Fruit fly (Drosophila melanogaster) whole organism, embryonic: Measurements from ENCODE around the gene CG42302.

Source experiments
- Adf1 ChIP-seq: fragments of 200-800 bp; sonication (Bioruptor generic); IDR thresholded peaks from 2 replicates; pipeline ENCODE4 v1.3.6; 2022; ENCODE audit warnings: missing biosample characterization, missing genetic modification characterization
- Atf-2 ChIP-seq: fragments of 200-800 bp; sonication (Bioruptor generic); optimal IDR thresholded peaks from 2 replicates; lab custom pipeline; 2016; ENCODE audit warnings: missing biosample characterization, missing genetic modification characterization
- B-H2 ChIP-seq: fragments of 200-800 bp; sonication (Bioruptor generic); optimal IDR thresholded peaks from 2 replicates; lab custom pipeline; 2018; ENCODE audit warnings: missing biosample characterization, mild to moderate bottlenecking, missing genetic modification characterization
- CG10209 ChIP-seq: fragments of 200-800 bp; sonication (Bioruptor generic); optimal IDR thresholded peaks from 3 replicates; lab custom pipeline; 2017; ENCODE audit warnings: missing biosample characterization, mild to moderate bottlenecking, missing genetic modification characterization, missing genetic modification reagents
- CG15011 ChIP-seq: fragments of 200-800 bp; sonication (Bioruptor generic); optimal IDR thresholded peaks from 3 replicates; lab custom pipeline; 2018; ENCODE audit warnings: missing biosample characterization, mild to moderate bottlenecking, missing genetic modification characterization
- CG1602 ChIP-seq: fragments of 200-800 bp; sonication (Bioruptor generic); optimal IDR thresholded peaks from 3 replicates; lab custom pipeline; 2016; ENCODE audit warnings: missing biosample characterization, missing genetic modification characterization
- CG17385 ChIP-seq: fragments of 200-800 bp; sonication (Bioruptor generic); optimal IDR thresholded peaks from 3 replicates; lab custom pipeline; 2018; ENCODE audit warnings: missing biosample characterization, mild to moderate bottlenecking, missing genetic modification characterization
- CG31441 ChIP-seq: fragments of 200-800 bp; sonication (Bioruptor generic); IDR thresholded peaks from 2 replicates; pipeline ENCODE4 v1.3.6; 2022; ENCODE audit warnings: missing biosample characterization, missing genetic modification characterization
- CG3726 ChIP-seq: fragments of 200-800 bp; sonication (Bioruptor generic); IDR thresholded peaks from 3 replicates; pipeline ENCODE4, ENCODE4 v1.3.6; 2022; ENCODE audit warnings: missing biosample characterization, missing genetic modification characterization
- CG5180 ChIP-seq: fragments of 200-800 bp; sonication (Bioruptor generic); optimal IDR thresholded peaks from 3 replicates; lab custom pipeline; 2017; ENCODE audit warnings: missing biosample characterization, missing genetic modification characterization, mild to moderate bottlenecking, moderate library complexity, missing genetic modification reagents
- CG8290 ChIP-seq, 3 experiments: fragments of 200-800 bp; sonication (Bioruptor generic); optimal IDR thresholded peaks; 2 replicates each; lab custom pipeline; 2016 to 2019; ENCODE audit warnings: missing biosample characterization in 3 of 3, missing genetic modification characterization in 3 of 3, mild to moderate bottlenecking in 2 of 3, moderate library complexity in 1 of 3
- Dek ChIP-seq: fragments of 200-800 bp; sonication (Bioruptor generic); optimal IDR thresholded peaks from 3 replicates; lab custom pipeline; 2019; ENCODE audit warnings: missing biosample characterization, mild to moderate bottlenecking, missing genetic modification characterization, moderate library complexity
- Dfd ChIP-seq, 2 experiments: fragments of >200 bp; optimal IDR thresholded peaks; 2 replicates each; lab custom pipeline; 2017; ENCODE audit warnings: missing biosample characterization in 2 of 2, missing genetic modification characterization in 2 of 2
- Eip74EF ChIP-seq, 2 experiments: fragments of 200-800 bp in 1 of 2; fragments of >200 bp in 1 of 2; sonication (Bioruptor generic) in 1 of 2; optimal IDR thresholded peaks; 2 replicates each; lab custom pipeline; 2017 to 2019; ENCODE audit warnings: missing biosample characterization in 2 of 2, missing genetic modification characterization in 2 of 2, mild to moderate bottlenecking in 1 of 2, moderate library complexity in 1 of 2
- Ets97D ChIP-seq: fragments of 200-800 bp; sonication (Bioruptor generic); optimal IDR thresholded peaks from 3 replicates; lab custom pipeline; 2016; ENCODE audit warnings: missing biosample characterization, missing genetic modification characterization
- HLH54F ChIP-seq: fragments of 200-800 bp; sonication (Bioruptor generic); optimal IDR thresholded peaks from 3 replicates; lab custom pipeline; 2016; ENCODE audit warnings: missing biosample characterization, missing genetic modification characterization
- Hand ChIP-seq: fragments of 200-800 bp; sonication (Bioruptor generic); optimal IDR thresholded peaks from 2 replicates; lab custom pipeline; 2017; ENCODE audit warnings: mild to moderate bottlenecking, missing biosample characterization, missing genetic modification reagents, missing genetic modification characterization
- HmgD ChIP-seq: fragments of 200-800 bp; sonication (Bioruptor generic); optimal IDR thresholded peaks from 3 replicates; lab custom pipeline; 2016; ENCODE audit warnings: missing biosample characterization, missing genetic modification characterization
- Hmx ChIP-seq: fragments of 200-800 bp; sonication (Bioruptor generic); optimal IDR thresholded peaks from 2 replicates; lab custom pipeline; 2016; ENCODE audit warnings: missing biosample characterization, missing genetic modification characterization
- Hr3 ChIP-seq: fragments of 200-800 bp; sonication (Bioruptor generic); optimal IDR thresholded peaks from 3 replicates; lab custom pipeline; 2016; ENCODE audit warnings: missing biosample characterization, missing genetic modification characterization
- Mad ChIP-seq: fragments of 200-800 bp; sonication (Bioruptor generic); optimal IDR thresholded peaks from 2 replicates; lab custom pipeline; 2016; ENCODE audit warnings: missing biosample characterization, missing genetic modification characterization
- Meics ChIP-seq: fragments of 200-800 bp; sonication (Bioruptor generic); optimal IDR thresholded peaks from 2 replicates; lab custom pipeline; 2017; ENCODE audit warnings: missing biosample characterization, mild to moderate bottlenecking, missing genetic modification characterization
- Myb ChIP-seq: fragments of 200-800 bp; sonication (Bioruptor generic); optimal IDR thresholded peaks from 2 replicates; lab custom pipeline; 2016; ENCODE audit warnings: missing biosample characterization, missing genetic modification characterization
- NFAT ChIP-seq: fragments of 200-800 bp; sonication (Bioruptor generic); IDR thresholded peaks from 2 replicates; pipeline ENCODE4 v1.3.6; 2022; ENCODE audit warnings: missing biosample characterization, missing genetic modification characterization
- NK7.1 ChIP-seq: fragments of 200-800 bp; sonication (Bioruptor generic); optimal IDR thresholded peaks from 3 replicates; lab custom pipeline; 2016; ENCODE audit warnings: missing biosample characterization, missing genetic modification characterization
- Oaz ChIP-seq: fragments of 200-800 bp; sonication (Bioruptor generic); IDR thresholded peaks from 2 replicates; pipeline ENCODE4 v1.3.6; 2022; ENCODE audit warnings: missing biosample characterization, missing genetic modification characterization
- Ravus ChIP-seq: fragments of 200-800 bp; sonication (Bioruptor generic); IDR thresholded peaks from 2 replicates; pipeline ENCODE4 v1.3.6; 2022; ENCODE audit warnings: missing biosample characterization, missing genetic modification characterization
- Rx ChIP-seq: fragments of 200-800 bp; sonication (Bioruptor generic); IDR thresholded peaks from 2 replicates; pipeline ENCODE4 v1.3.6; 2022; ENCODE audit warnings: missing biosample characterization, missing genetic modification characterization
- Sry-δ ChIP-seq: fragments of 200-800 bp; sonication (Bioruptor generic); optimal IDR thresholded peaks from 2 replicates; lab custom pipeline; 2016; ENCODE audit warnings: missing biosample characterization, missing genetic modification characterization
- bcd ChIP-seq: fragments of 200-800 bp; sonication (Bioruptor generic); optimal IDR thresholded peaks from 2 replicates; lab custom pipeline; 2017; ENCODE audit warnings: missing biosample characterization, mild to moderate bottlenecking, missing genetic modification characterization
- br ChIP-seq: fragments of >200 bp; optimal IDR thresholded peaks from 2 replicates; lab custom pipeline; 2017
- cas ChIP-seq: fragments of 200-800 bp; sonication (Bioruptor generic); IDR thresholded peaks from 2 replicates; pipeline ENCODE4 v1.3.6; 2022; ENCODE audit warnings: missing biosample characterization, missing genetic modification characterization
- chif ChIP-seq, 2 experiments: fragments of 200-800 bp; sonication (Bioruptor generic); optimal IDR thresholded peaks; 3 replicates each; lab custom pipeline; 2016; ENCODE audit warnings: missing biosample characterization in 2 of 2, missing genetic modification characterization in 2 of 2
- chinmo ChIP-seq: fragments of 200-800 bp; sonication (Bioruptor generic); IDR thresholded peaks from 4 replicates; pipeline ENCODE4 v1.3.6; 2022; ENCODE audit warnings: missing biosample characterization, missing genetic modification characterization; ENCODE audit not compliant: partially characterized antibody
- dan ChIP-seq: fragments of 200-800 bp; sonication (Bioruptor generic); IDR thresholded peaks from 2 replicates; pipeline ENCODE4 v1.3.6; 2022; ENCODE audit warnings: missing biosample characterization, missing genetic modification characterization
- dati ChIP-seq: fragments of 200-800 bp; sonication (Bioruptor generic); IDR thresholded peaks from 2 replicates; pipeline ENCODE4 v1.3.6; 2022; ENCODE audit warnings: missing biosample characterization, missing genetic modification characterization
- dm ChIP-seq: fragments of 200-800 bp; sonication (Bioruptor generic); optimal IDR thresholded peaks from 3 replicates; lab custom pipeline; 2016; ENCODE audit warnings: missing biosample characterization, missing genetic modification characterization
- ems ChIP-seq: fragments of 200-800 bp; sonication (Bioruptor generic); optimal IDR thresholded peaks from 3 replicates; lab custom pipeline; 2016; ENCODE audit warnings: missing biosample characterization, missing genetic modification characterization
- eve ChIP-seq, 2 experiments: fragments of >200 bp; optimal IDR thresholded peaks; 2 replicates each; lab custom pipeline; 2017; ENCODE audit warnings: missing biosample characterization in 2 of 2, missing genetic modification characterization in 2 of 2
- h ChIP-seq: fragments of >200 bp; optimal IDR thresholded peaks from 2 replicates; lab custom pipeline; 2017
- inv ChIP-seq: fragments of 200-800 bp; sonication (Bioruptor generic); IDR thresholded peaks from 2 replicates; pipeline ENCODE4 v1.3.6; 2022; ENCODE audit warnings: missing biosample characterization, missing genetic modification characterization; ENCODE audit not compliant: partially characterized antibody
- maf-S ChIP-seq: fragments of 200-800 bp; sonication (Bioruptor generic); optimal IDR thresholded peaks from 2 replicates; lab custom pipeline; 2016; ENCODE audit warnings: missing biosample characterization, missing genetic modification characterization
- otp ChIP-seq: fragments of 200-800 bp; sonication (Bioruptor generic); IDR thresholded peaks from 3 replicates; pipeline ENCODE4, ENCODE4 v1.3.6; 2022; ENCODE audit warnings: missing biosample characterization, missing genetic modification characterization
- pb ChIP-seq: fragments of 200-800 bp; sonication (Bioruptor generic); optimal IDR thresholded peaks from 3 replicates; lab custom pipeline; 2016; ENCODE audit warnings: missing biosample characterization, missing genetic modification characterization
- pros ChIP-seq: fragments of 200-800 bp; sonication (Bioruptor generic); optimal IDR thresholded peaks from 3 replicates; lab custom pipeline; 2019; ENCODE audit warnings: missing biosample characterization, mild to moderate bottlenecking, missing genetic modification characterization, moderate library complexity
- pzg ChIP-seq: fragments of 200-800 bp; sonication (Bioruptor generic); optimal IDR thresholded peaks from 3 replicates; lab custom pipeline; 2018; ENCODE audit warnings: missing biosample characterization, mild to moderate bottlenecking, missing genetic modification characterization, moderate library complexity
- ro ChIP-seq: fragments of 200-800 bp; sonication (Bioruptor generic); IDR thresholded peaks from 2 replicates; pipeline ENCODE4 v1.3.6; 2022; ENCODE audit warnings: missing biosample characterization, missing genetic modification characterization
- sisA ChIP-seq: fragments of 200-800 bp; sonication (Bioruptor generic); IDR thresholded peaks from 2 replicates; pipeline ENCODE4 v1.3.6; 2022; ENCODE audit warnings: missing biosample characterization, missing genetic modification characterization
- so ChIP-seq: fragments of 200-800 bp; sonication (Bioruptor generic); IDR thresholded peaks from 3 replicates; pipeline ENCODE4 v1.3.6; 2022; ENCODE audit warnings: missing biosample characterization, missing genetic modification characterization
- tgo ChIP-seq: fragments of 200-800 bp; sonication (Bioruptor generic); IDR thresholded peaks from 3 replicates; pipeline ENCODE4 v1.3.6; 2022; ENCODE audit warnings: missing biosample characterization, missing genetic modification characterization
- vvl ChIP-seq: fragments of 200-800 bp; sonication (Bioruptor generic); IDR thresholded peaks from 2 replicates; pipeline ENCODE4 v1.3.6; 2022; ENCODE audit warnings: missing biosample characterization, missing genetic modification characterization
- zfh2 ChIP-seq: fragments of 200-800 bp; sonication (Bioruptor generic); optimal IDR thresholded peaks from 2 replicates; lab custom pipeline; 2016; ENCODE audit warnings: missing biosample characterization, missing genetic modification characterization

The CG42302 gene

DNA sequence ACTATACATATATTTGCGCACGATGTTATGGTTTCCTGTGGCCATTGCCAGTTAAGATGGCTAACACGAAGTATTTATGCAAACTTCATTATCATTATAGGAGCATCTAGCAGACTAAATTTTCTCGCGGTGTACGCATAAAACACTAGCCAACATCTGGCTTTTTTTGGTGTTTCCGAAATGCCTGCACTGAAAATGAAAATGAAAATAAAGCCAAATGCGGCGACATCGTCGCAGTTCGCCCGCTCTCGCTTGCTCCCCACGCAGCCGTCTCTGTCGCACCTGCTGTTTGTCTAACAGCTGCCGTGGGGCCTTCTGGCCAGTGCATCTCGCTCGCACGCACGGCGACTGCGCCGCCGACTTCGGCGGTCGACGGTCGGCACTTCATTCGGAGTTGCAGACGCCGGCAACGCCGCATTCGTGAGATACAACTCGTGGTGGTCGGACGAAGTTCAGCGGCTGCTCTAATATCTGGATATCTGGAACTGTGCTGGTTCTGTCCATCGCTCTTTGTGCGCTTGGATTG lies 49.4 kb upstream of the CG42302 start, which contains the start of gene CG6891 (continued):
- TF ChIP-seq chif (GFP tag; optimal IDR thresholded peaks at IDR 0.05; lab: Kevin White, UChicago) (peak; percentile 16 to 23), CG1602 (GFP tag; lab: Kevin White, UChicago) (no peak), ems (GFP tag; lab: Kevin White, UChicago) (no peak), zfh2 (no peak), dm (GFP tag; lab: Kevin White, UChicago) (no peak), Rx (GFP tag; lab: Robert Waterston, UW) (no peak), NK7.1 (GFP tag; lab: Kevin White, UChicago) (no peak), so (GFP tag; lab: Robert Waterston, UW) (peak; percentile 43; the same call in 1 of the 3 replicates), h (no peak), HLH54F (GFP tag; lab: Kevin White, UChicago) (no peak), Eip74EF (GFP tag; optimal IDR thresholded peaks at IDR 0.05; lab: Kevin White, UChicago) (peak in 1 of 2 experiments; percentile 11), pzg (no peak), Atf-2 (GFP tag; lab: Kevin White, UChicago) (no peak), Adf1 (GFP tag; lab: Robert Waterston, UW) (peak; percentile 91), Oaz (GFP tag; lab: Robert Waterston, UW) (no peak), pros (GFP tag; lab: Kevin White, UChicago) (no peak), Sry-δ (GFP tag; lab: Kevin White, UChicago) (no peak), otp (peak; percentile 36; the same call in 1 of the 3 replicates), HmgD (GFP tag; lab: Kevin White, UChicago) (no peak), NFAT (GFP tag; lab: Robert Waterston, UW) (no peak), dati (no peak), CG8290 (GFP tag; optimal IDR thresholded peaks at IDR 0.05; lab: Kevin White, UChicago) (peak; percentile 58), CG8290 (tag; optimal IDR thresholded peaks at IDR 0.05; lab: Kevin White, UChicago) (peak in 1 of 2 experiments; percentile 54), Dek (tag; lab: Kevin White, UChicago) (no peak), Ravus (GFP tag; lab: Robert Waterston, UW) (no peak), Hmx (GFP tag; lab: Kevin White, UChicago) (no peak), B-H2 (GFP tag; lab: Kevin White, UChicago) (no peak), sisA (GFP tag; lab: Robert Waterston, UW) (peak; percentile 18; the same call in 1 of the 2 replicates), CG15011 (no peak), chinmo (GFP tag; lab: Robert Waterston, UW) (peak; percentile 89), pb (peak; percentile 2), Ets97D (GFP tag; lab: Kevin White, UChicago) (no peak), CG3726 (GFP tag; lab: Robert Waterston, UW) (no peak), CG17385 (no peak), Dfd (GFP tag; optimal IDR thresholded peaks at IDR 0.05; lab: Kevin White, UChicago) (no peak), ro (GFP tag; lab: Robert Waterston, UW) (no peak), dan (GFP tag; lab: Robert Waterston, UW) (no peak), inv (GFP tag; lab: Robert Waterston, UW) (no peak), Hr3 (GFP tag; lab: Kevin White, UChicago) (peak; percentile 11), eve (GFP tag; optimal IDR thresholded peaks at IDR 0.05; lab: Kevin White, UChicago) (no peak), CG10209 (GFP tag; lab: Kevin White, UChicago) (no peak), vvl (GFP tag; lab: Robert Waterston, UW) (0 out of 2 replicates have a peak, but pooled peaks have one; percentile 39), CG31441 (GFP tag; lab: Robert Waterston, UW) (peak; percentile 39), Meics (GFP tag; lab: Kevin White, UChicago) (no peak), CG5180 (GFP tag; lab: Kevin White, UChicago) (peak; percentile 49), tgo (peak; percentile 23; the same call in 1 of the 3 replicates), cas (GFP tag; lab: Robert Waterston, UW) (no peak), Hand (GFP tag; lab: Kevin White, UChicago) (no peak), Mad (GFP tag; lab: Kevin White, UChicago) (peak; percentile 37), Myb (GFP tag; lab: Kevin White, UChicago) (no peak), maf-S (no peak), br (lab: Kevin White, UChicago) (no peak), bcd (GFP tag; lab: Kevin White, UChicago) (no peak)
